Fruit fly (Drosophila melanogaster) ovary, adult (tissue): ENCODE results near the gene AdipoR.

ENCODE experiments used
- CG17801 ChIP-seq: fragments of 200-800 bp; optimal IDR thresholded peaks from 2 replicates; lab custom pipeline; 2019; ENCODE audit warnings: missing biosample characterization, mild to moderate bottlenecking, missing genetic modification characterization, moderate library complexity; ENCODE audit not compliant: partially characterized antibody

AdipoR gene

DNA sequence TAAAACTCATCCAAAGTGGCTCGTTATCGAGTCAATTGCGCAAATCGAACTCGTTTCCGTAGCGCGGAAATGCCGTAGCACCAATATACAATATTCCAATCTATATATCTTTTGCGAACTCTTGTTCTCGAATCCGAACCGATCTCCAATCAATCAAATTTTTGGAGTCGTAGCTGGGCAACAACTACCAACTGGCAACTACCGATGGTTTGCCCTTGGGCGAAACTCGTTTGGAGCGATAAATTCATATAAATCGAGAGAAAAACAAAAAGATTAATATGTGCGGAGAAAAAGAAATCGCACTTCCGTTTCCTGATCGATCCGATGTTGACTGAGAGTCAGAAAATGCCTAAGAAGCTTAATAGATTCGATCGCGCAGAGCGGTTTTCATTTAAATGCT, 18.1 kb upstream of the AdipoR start:
- no peak for TF ChIP-seq CG17801 (GFP tag; lab: Kevin White, UChicago)

DNA sequence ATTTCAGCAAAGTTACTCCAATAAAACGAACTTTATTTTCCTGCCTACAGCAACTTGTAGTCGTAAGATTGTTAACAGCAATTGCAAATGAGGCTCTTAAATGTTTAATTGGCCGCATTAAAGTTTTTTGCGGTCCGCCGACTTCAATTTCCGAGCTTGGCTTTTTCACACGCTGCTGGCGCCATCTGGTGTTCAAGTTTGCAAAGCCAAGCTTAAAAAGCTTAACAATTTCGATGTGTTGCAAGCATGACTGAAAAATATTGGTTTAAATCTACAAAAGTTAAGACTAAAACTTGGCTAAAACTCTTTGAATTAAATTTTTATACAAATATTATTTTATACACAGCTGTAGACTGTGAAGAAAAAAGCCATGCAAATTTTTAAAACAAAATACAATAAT, 17.1 kb upstream of the AdipoR start:
- no peak for TF ChIP-seq CG17801 (GFP tag; lab: Kevin White, UChicago)

DNA sequence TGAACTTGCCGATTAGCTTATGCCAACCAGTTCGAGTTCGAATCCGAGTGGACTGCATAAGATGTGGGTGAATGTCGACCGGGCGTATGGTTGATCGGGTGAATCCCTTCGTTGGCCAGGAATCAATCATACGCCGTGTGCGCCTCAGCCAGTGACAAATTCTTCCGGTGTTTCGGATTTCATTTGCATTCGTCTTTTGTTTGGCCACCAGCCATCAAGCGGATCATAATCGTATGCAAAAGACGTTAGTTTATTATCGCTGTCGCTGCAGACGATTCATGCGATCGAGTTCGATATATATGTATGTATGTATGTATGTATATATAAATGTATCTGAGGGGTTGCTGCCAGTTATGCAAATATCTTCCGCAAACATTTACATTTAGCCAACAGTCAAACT, 16.4 kb upstream of the AdipoR start:
- no peak for TF ChIP-seq CG17801 (GFP tag; lab: Kevin White, UChicago)

DNA sequence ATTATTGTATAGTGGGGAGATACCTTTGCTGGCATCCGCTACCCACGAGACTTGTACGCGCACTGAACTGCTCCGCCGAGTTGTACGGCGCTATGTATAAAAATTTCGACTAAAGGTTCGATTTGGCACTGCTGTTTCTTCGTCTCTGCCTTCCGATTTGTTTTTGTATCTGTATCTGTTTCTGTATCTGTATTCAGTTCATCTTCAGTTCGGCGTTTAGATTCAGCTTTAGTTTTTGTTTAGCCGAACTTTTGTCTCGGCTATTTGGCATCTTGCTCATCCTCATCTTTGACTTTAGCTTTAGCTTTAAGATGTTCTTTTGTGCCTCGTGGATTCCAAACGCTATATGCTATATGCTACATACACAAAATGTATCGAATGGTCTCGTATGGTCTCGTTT, 14.9 kb upstream of the AdipoR start, which contains the start of gene sit:
Gene sit (minus strand): TSS at position 71 of the 400 bp plus-strand sequence.
- TF ChIP-seq CG17801 (GFP tag; lab: Kevin White, UChicago) = no peak

DNA sequence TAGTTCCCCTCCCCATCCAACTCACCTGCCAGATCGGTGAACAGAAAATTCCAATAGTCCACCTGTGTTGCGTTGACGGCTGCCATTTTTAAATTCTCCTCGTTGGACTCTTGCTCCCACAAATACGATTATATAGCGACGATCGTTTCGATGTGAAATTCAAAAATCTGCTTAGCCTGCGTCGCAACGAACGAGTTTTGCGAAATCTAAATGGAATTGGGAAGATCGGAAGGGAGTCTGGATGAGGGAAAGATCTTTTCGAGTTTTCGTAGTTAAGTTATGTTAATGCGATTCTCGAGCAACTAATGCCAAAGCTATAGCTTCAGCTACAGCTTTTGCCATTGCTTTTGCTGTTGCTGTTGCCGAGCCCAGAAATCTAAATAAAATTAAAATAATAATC, 12.6 kb upstream of the AdipoR start:
- TF ChIP-seq CG17801 (GFP tag; lab: Kevin White, UChicago) = no peak

DNA sequence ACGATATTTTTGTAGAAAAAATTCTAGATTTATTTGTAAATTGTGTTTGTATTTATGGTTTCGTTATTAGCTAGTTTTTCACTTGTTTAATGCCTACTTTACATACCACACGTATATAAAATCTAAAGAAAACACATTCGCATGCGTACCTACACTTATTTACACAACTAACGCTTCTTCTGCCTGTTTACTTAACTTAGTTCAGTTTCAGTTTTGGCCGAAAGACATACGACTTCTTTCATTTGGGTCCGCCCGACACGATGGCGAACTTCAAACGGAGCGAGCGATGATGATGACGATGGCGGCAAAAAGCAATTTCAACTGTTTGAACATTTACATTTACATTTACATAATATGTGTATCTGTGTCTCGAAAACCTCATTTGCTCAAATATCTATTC, 10.8 kb upstream of the AdipoR start:
- TF ChIP-seq CG17801 (GFP tag; lab: Kevin White, UChicago) = no peak

DNA sequence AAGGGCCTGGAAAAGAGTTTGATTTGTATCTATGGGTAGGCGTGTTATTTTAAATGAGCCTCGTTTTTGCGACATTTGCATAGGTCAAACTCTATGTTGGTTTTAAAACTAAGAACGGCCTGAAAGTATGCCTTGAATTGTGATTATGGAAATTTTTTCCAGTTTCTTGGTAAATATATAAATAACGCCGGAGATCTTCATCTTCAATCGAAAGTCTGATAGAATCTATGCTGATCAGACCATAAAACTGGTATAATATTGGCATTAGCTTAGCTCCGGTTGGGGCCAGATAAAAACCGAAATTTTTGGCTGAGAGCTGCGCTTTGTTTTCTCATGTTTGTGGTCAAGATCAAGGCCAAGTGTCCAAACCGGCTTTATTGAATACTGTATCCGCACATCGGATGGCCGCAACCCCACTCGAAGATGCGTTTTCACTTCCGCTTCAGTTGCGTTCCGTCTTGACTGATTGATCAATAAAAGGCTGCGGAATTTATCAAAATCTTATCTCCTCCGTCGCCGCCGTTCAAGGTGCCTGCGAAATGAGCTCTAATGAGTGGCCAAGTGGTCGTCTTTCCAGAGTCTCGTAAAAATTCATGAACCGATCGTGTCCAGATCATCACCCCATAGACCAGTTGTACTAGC, 9.6 kb upstream of the AdipoR start:
- TF ChIP-seq CG17801 (GFP tag; lab: Kevin White, UChicago) = no peak

DNA sequence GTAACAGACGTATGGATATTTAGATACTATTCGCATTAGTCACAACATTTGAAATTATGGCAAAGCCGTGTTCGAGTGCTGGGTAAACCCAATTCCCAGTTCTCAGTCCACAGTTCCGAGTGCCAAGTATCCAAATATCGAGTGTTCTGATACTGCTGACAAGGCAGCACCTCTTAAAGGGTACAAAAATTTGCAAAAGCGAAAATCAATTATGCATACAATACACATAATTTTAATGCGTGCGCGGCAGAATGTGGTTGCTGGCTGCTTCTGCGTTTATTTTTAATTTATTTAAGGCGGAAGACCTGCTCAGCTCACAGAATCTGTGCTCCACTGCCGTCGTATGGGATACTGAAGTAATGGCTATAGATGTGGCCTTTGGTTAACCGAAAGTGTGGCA, 5.0 kb upstream of the AdipoR start:
- TF ChIP-seq CG17801 (GFP tag; lab: Kevin White, UChicago) = no peak

DNA sequence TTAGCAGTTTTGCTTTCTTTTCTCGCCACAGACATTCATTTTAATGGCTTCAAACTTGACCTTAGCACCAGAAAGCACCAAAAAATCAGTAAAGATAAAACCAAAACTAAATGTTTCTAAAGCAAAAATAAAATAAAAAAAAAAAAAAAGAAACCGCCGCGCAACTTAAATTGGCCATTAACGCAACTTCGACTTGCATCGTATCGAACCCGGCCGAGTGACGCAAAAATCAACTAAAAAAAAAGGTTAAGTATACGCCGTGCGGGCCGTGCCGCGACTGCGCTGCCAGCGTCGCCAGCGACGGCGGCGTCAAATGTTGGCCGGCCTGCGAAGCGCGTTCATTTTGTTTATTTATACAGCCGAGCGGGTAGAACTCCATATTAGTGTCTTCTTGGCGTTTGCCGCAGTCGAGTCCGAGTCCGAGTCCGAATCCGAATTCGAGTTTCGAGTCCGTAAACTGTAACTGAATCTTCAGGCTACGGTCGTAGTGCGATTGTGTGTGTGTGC, 2.7 kb upstream of the AdipoR start, which contains the start of gene bond:
Gene bond (plus strand): TSS at position 375 of the 507 bp plus-strand sequence.
- TF ChIP-seq CG17801 (GFP tag; lab: Kevin White, UChicago) = peak; percentile 5

DNA sequence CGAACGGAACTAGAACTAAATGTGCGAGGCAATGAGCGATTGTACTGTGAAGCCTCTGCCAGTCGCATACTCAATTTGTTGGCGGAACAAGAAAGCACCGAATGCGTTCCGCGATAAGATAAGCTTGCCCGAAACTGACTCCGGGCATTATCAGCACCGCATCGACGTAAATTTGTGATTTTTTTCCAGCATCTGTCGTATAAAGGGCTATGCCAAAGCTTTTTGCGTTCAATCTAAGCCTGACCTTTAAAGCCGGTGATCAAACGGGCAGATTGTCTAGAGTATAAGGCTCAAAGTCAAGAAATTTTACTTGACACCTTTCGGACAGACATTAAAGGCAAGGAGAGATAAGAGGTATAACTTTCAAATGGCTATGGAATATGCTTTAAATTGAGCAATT, 1.6 kb downstream of the AdipoR start:
- TF ChIP-seq CG17801 (GFP tag; lab: Kevin White, UChicago) = no peak

DNA sequence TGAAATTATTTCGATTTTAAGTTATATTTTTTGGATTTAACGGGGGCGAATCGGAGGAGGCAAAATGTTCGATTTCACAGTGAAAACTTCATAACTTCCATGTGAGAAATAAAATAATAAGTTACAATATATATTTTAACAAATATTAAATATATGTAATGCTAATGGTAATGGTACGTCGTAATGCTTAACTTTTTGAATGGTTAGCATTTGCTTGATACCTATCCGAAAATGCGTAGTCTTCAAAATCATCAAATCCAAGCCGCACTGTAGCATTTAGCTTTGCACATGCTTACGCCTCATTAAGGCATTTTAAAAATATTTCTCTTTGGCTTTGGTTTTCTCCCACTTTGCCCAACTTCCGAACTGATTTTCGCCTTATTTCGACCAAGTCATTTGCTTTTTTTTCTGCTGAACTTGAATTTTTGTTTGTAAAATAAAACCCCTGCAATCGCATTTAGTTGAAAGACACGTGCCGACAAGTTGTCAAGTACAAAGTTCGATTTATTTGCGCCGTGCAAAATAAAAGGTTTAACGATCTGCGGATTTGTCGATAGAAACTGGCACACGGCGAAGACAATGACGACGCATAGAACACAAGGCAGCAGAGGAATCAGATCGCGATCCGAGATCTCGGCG, 4.8 kb downstream of the AdipoR start:
- TF ChIP-seq CG17801 (GFP tag; lab: Kevin White, UChicago) = peak; percentile 79

DNA sequence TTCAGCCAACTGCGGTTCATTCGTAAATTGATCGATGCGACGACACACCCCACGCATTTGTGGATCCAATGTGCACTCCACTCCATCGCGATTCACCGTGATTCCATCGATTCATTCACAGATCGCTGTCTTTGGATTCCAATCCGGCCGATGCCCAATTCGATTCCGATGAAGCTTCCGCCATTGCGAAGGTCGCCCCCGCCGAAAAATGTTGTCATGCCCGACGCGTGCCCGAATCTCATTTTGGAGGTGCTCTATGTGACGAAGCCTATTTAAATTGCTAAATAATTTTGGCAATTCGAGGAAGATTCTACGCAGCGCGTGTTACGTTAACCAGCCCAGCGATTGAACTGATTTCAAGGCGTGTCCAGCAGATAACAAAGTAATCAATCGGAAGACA, 7.0 kb downstream of the AdipoR start:
- TF ChIP-seq CG17801 (GFP tag; lab: Kevin White, UChicago) = no peak

DNA sequence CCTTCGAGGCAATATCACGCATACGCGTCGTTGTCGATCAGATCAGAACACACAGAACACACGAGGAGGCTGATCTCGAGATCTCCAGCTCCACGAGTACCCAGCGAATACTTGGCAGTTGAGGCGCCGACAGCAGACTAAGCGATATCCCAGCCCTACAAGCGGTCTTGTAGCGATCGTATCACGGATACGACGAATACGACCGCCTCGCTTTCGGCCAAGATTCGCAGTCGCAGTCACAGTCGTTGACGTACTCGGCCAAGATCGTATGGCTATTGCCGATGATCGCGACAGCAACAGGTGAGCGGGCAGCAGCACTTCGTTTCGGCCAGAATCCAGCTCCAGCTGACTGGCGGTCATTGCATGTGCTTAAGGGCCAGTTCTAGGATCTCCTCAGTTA, 7.9 kb downstream of the AdipoR start, which contains the start of gene CG5326:
Gene CG5326 (minus strand): TSS at position 158 of the 400 bp plus-strand sequence.
- no peak for TF ChIP-seq CG17801 (GFP tag; lab: Kevin White, UChicago)

DNA sequence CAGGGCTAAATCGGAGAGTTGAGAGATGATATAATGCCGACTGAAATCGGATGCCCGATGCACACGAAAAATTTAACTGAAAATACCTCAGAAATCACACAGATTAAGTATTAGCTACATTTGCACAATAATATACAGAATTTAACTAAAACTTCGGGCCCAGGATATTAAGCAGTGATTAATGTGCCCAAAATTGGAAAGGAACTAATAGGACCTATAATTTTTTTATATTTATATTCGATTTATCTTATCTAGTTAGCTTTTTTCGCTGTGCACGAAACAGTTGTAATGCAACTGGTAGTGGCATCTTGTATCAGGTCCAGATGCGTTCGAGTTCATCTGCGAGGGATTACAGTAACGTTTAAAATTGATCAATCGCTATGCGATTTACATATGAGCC, 8.8 kb downstream of the AdipoR start:
- no peak for TF ChIP-seq CG17801 (GFP tag; lab: Kevin White, UChicago)

DNA sequence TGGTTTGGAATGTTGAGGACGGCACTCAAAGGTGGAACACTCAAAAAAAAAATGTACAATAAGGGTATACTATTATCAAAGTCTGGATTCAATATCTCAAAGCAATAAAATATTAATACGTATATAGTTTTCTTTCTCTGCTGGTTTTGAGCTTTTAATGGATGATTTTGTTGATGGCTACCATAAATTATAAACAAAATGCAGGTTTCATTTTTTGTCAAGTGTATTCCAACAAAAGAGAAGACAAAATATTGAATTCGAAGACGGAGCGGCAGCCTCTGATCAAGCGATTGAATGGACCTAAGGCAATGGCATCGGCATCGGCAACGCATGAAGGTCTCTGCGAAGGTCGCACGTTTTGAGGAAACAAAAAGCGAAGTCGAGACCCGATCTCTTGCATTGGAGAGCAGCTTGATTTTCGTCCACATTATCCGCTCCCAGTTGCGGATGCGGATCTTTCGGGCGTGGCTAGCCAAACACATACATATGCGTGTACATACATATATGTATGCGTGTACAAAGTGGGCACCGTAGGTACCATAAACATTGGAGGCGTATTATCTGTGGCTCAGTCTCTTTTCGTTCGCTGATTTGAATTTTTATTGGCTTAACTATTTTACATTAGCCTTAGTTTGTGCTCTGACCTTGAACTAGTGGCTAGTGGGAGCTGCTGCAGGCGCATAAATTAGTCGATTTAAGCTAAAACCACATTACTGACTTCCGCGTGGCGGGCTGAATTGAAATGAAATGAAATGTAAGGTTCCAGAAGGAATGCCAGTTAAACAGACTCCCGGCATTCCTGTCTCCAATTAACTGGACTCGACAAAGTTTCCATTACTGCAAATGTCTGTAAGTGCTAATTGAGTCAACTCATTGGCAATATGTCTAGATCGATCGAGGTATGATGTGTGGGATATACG, 10.9 kb downstream of the AdipoR start:
- TF ChIP-seq CG17801 (GFP tag; lab: Kevin White, UChicago) = no peak
